Fruit fly (Drosophila melanogaster): Measurements from ENCODE around the gene CG2926.
A peak's percentile ranks its signal among the peaks of the same experiment; 100 is the strongest.

The CG2926 gene

dm6 chr3R:5547464-5547943, 40.7 kb downstream of the CG2926 start, which contains the start of gene CG2519 (continued):
- peak in 1 of 3 experiments; percentile 9 for TF ChIP-seq lola (GFP tag; optimal IDR thresholded peaks at IDR 0.05)
- TF ChIP-seq CG14014 (GFP tag; IDR thresholded peaks at IDR 0.05): peak; percentile 49; the same call in 1 of the 2 replicates
- no peak for TF ChIP-seq gce (GFP tag; IDR thresholded peaks at IDR 0.05)
- TF ChIP-seq YL-1 (GFP tag; optimal IDR thresholded peaks at IDR 0.05): peak; percentile 93
- peak; percentile 97 for TF ChIP-seq Sry-δ (GFP tag; optimal IDR thresholded peaks at IDR 0.05)
- no peak for TF ChIP-seq nerfin-1 (tag; optimal IDR thresholded peaks at IDR 0.05)
- peak; percentile 92 for TF ChIP-seq mld (GFP tag; IDR thresholded peaks at IDR 0.05; ENCODE audit: partially characterized antibody)
- peak; percentile 55; the same call in 1 of the 2 replicates for TF ChIP-seq dati (GFP tag; IDR thresholded peaks at IDR 0.05)
- TF ChIP-seq CG13775 (GFP tag; optimal IDR thresholded peaks at IDR 0.05): peak; percentile 50
- no peak for TF ChIP-seq gcm2 (GFP tag; optimal IDR thresholded peaks at IDR 0.05)
- peak; percentile 57 for TF ChIP-seq Sin3A (optimal IDR thresholded peaks at IDR 0.05)
- no peak for TF ChIP-seq Nf-YC (tag; optimal IDR thresholded peaks at IDR 0.05)
- 0 out of 3 replicates have a peak, but pooled peaks have one; percentile 19 for TF ChIP-seq CG11695 (GFP tag; IDR thresholded peaks at IDR 0.05)
- TF ChIP-seq CG10366 (GFP tag; IDR thresholded peaks at IDR 0.05): peak; percentile 70
- TF ChIP-seq CG12769 (tag; optimal IDR thresholded peaks at IDR 0.05): peak; percentile 42
- TF ChIP-seq CG34224 (GFP tag; IDR thresholded peaks at IDR 0.05; ENCODE audit: partially characterized antibody): peak; percentile 81
- TF ChIP-seq CG10431 (GFP tag; optimal IDR thresholded peaks at IDR 0.05): no peak
- peak; percentile 87 for TF ChIP-seq CG2116 (GFP tag; optimal IDR thresholded peaks at IDR 0.05)
- TF ChIP-seq CG5245 (GFP tag; optimal IDR thresholded peaks at IDR 0.05): peak; percentile 46
- peak; percentile 97 for TF ChIP-seq Ets65A (GFP tag)
- TF ChIP-seq pnt (GFP tag; optimal IDR thresholded peaks at IDR 0.05): peak; percentile 19
- peak; percentile 86 for TF ChIP-seq CG15514 (GFP tag; optimal IDR thresholded peaks at IDR 0.05)
- peak; percentile 91 for TF ChIP-seq chinmo (GFP tag; IDR thresholded peaks at IDR 0.05; ENCODE audit: partially characterized antibody)
- TF ChIP-seq CG11560 (tag; IDR thresholded peaks at IDR 0.05): 0 out of 3 replicates have a peak, but pooled peaks have one; percentile 39
- TF ChIP-seq CG3407 (GFP tag; optimal IDR thresholded peaks at IDR 0.05): no peak
- TF ChIP-seq CG10321 (GFP tag; IDR thresholded peaks at IDR 0.05): no peak
- TF ChIP-seq gsb (GFP tag; IDR thresholded peaks at IDR 0.05): peak; percentile 31; the same call in 1 of the 2 replicates
- TF ChIP-seq rib (GFP tag; IDR thresholded peaks at IDR 0.05): peak; percentile 37; the same call in 1 of the 2 replicates
- TF ChIP-seq scrt (GFP tag; optimal IDR thresholded peaks at IDR 0.05): no peak
- peak; percentile 81 for TF ChIP-seq ftz-f1 (GFP tag; optimal IDR thresholded peaks at IDR 0.05)
- TF ChIP-seq lilli (GFP tag; optimal IDR thresholded peaks at IDR 0.05): peak; percentile 77
- TF ChIP-seq CG16863 (GFP tag; optimal IDR thresholded peaks at IDR 0.05): peak; percentile 34
- TF ChIP-seq Bdp1 (GFP tag; optimal IDR thresholded peaks at IDR 0.05): peak; percentile 39
- peak; percentile 67 for TF ChIP-seq her (GFP tag; optimal IDR thresholded peaks at IDR 0.05)
- TF ChIP-seq p53 (GFP tag; optimal IDR thresholded peaks at IDR 0.05): peak; percentile 11
- peak; percentile 18 for TF ChIP-seq org-1 (GFP tag; optimal IDR thresholded peaks at IDR 0.05)
- TF ChIP-seq slou (GFP tag; optimal IDR thresholded peaks at IDR 0.05): no peak
- TF ChIP-seq knrl (GFP tag; IDR thresholded peaks at IDR 0.05; ENCODE audit: partially characterized antibody): peak; percentile 95
- no peak; the same call in 1 of the 2 replicates for TF ChIP-seq CG4730 (GFP tag; IDR thresholded peaks at IDR 0.05)
- TF ChIP-seq CG4424 (GFP tag; optimal IDR thresholded peaks at IDR 0.05): peak; percentile 48
- TF ChIP-seq ato (GFP tag; IDR thresholded peaks at IDR 0.05; ENCODE audit: partially characterized antibody): peak; percentile 92
- TF ChIP-seq CG11696 (GFP tag; IDR thresholded peaks at IDR 0.05): no peak
- peak; percentile 21 for TF ChIP-seq crc (GFP tag; optimal IDR thresholded peaks at IDR 0.05)
- no peak; the same call in 1 of the 2 replicates for TF ChIP-seq sim (GFP tag; IDR thresholded peaks at IDR 0.05)
- TF ChIP-seq dm (GFP tag; optimal IDR thresholded peaks at IDR 0.05): peak; percentile 51
